Worm (Caenorhabditis elegans) whole organism, young adult: ENCODE data around the gene npr-30.

Experiments
- cebp-1 ChIP-seq, 2 experiments: fragments of 200-800 bp in 1 of 2; sonication (Bioruptor generic) in 1 of 2; sonication (generic microtip) in 1 of 2; IDR thresholded peaks in 1 of 2; optimal IDR thresholded peaks in 1 of 2; 2 replicates each; pipeline versions ENCODE4 v1.3.6 to Lab custom; 2017 to 2022; ENCODE audit warnings: missing compliant biosample characterization in 2 of 2, missing genetic modification characterization in 2 of 2, mild to moderate bottlenecking in 1 of 2, missing genetic modification reagents in 1 of 2, moderate library complexity in 1 of 2
- madf-3 ChIP-seq: fragments of 200-800 bp; sonication (Bioruptor generic); IDR thresholded peaks from 2 replicates; pipeline ENCODE4 v1.3.6; 2022; ENCODE audit warnings: missing genetic modification reagents, missing genetic modification characterization, missing compliant biosample characterization
- mcd-1 ChIP-seq: fragments of 200-800 bp; sonication (Bioruptor generic); IDR thresholded peaks from 2 replicates; pipeline ENCODE4 v1.3.6; 2022; ENCODE audit warnings: missing genetic modification reagents, missing genetic modification characterization, missing compliant biosample characterization
- sea-2 ChIP-seq: fragments of 200-800 bp; sonication (Bioruptor generic); IDR thresholded peaks from 2 replicates; pipeline ENCODE4 v1.3.6; 2022; ENCODE audit warnings: missing genetic modification characterization, missing compliant biosample characterization
- ztf-18 ChIP-seq: sonication (generic microtip); optimal IDR thresholded peaks from 2 replicates; lab custom pipeline; 2016; ENCODE audit warnings: missing genotype, mild to moderate bottlenecking, missing genetic modification characterization, missing compliant biosample characterization

DNA sequence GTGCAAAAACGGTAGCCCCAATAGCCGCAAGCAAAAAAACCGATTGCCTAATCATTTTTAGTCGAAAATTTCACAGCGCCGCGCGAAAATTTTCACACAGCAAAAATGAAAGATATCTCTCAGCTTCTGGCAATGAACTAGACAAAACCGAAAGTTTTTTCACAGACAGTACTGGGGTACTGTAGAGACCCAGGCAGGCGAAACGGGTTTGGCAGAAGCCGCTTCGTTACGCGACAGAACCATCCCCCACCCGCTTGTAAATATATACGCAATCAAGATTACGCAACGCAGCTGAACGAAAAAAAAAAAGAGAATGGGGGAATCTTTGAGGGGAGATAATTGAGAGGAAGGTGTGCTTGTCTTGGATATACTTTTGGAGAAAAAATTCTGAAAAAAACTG, 16.4 kb downstream of the npr-30 start, which contains the start of gene H10E21.4:
- no peak for TF ChIP-seq madf-3 (GFP tag; lab: Robert Waterston, UW)
- no peak for TF ChIP-seq ztf-18 (tag; lab: Kevin White, UChicago)
- TF ChIP-seq cebp-1 (GFP tag; IDR thresholded peaks at IDR 0.05; lab: Robert Waterston, UW) = no peak
- TF ChIP-seq cebp-1 (tag; optimal IDR thresholded peaks at IDR 0.05; lab: Kevin White, UChicago) = no peak
- no peak for TF ChIP-seq mcd-1 (GFP tag; lab: Robert Waterston, UW)
- no peak for TF ChIP-seq sea-2 (GFP tag; lab: Robert Waterston, UW)
